Worm (Caenorhabditis elegans) whole organism, L4/young adult: ENCODE measurements around the gene C14C11.7.
"Not testable (repeated sequence)": the region's sequence is repeated elsewhere in the genome, so short reads cannot be mapped to it uniquely, and the experiment has no call there.

Experiments
- W03F9.2 ChIP-seq: fragments of 150-350 bp; optimal IDR thresholded peaks from 2 replicates; lab custom pipeline; 2014; ENCODE audit warnings: missing biosample characterization, missing genetic modification characterization
- dao-5 ChIP-seq: sonication (generic microtip); optimal IDR thresholded peaks from 2 replicates; lab custom pipeline; 2016; ENCODE audit warnings: missing genotype, missing genetic modification characterization, moderate library complexity, missing compliant biosample characterization
- him-1 ChIP-seq: sonication (generic microtip); optimal IDR thresholded peaks from 2 replicates; lab custom pipeline; 2016; ENCODE audit warnings: missing genotype, missing genetic modification reagents, missing genetic modification characterization, missing compliant biosample characterization

Gene C14C11.7

DNA sequence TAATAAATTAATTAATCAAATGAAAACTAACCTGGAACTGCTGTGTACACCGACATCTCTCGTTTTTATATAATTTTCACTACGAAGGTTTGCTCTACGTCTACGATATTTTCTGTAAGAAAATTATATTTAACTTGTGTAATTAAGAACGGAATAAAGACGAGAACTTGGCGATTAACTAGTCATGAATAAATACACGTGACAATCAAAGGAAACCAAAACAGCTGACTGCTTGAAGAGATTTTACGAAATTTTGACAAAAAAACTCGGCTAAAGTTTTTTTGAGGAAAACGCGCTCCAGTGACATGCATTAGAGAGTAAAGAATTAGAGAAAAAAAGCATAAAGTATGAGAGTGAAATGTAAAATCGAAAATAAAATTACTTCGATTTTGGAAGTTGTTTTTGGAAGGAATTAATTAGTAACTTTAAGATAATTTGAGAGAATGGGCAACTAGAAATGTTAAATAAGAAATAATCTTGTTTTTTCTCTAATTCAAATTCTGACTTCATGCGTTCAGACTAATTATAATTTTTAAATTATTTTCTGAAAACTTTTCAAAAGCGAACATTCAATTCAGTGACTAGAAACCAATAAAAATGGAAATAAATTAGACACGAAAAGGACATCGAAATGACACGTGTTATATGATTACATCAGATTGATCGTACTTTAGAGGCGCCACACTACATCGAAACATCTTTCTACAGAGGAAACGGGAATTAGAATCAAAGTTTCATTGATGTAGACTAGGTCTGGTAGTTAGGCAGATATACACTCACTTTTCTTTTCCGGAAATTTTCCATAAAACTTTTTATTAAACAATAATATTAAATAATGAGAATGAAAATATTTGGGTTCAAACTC, 21.5 kb upstream of the C14C11.7 start, which contains the start of gene F25B4.7:
F25B4.7 (minus strand) TSS at position 112 of the 865 bp plus-strand sequence.
- no peak for TF ChIP-seq W03F9.2 (tag; lab: Kevin White, UChicago)
- no peak for TF ChIP-seq him-1 (tag; lab: Kevin White, UChicago)
- TF ChIP-seq dao-5 = no peak

DNA sequence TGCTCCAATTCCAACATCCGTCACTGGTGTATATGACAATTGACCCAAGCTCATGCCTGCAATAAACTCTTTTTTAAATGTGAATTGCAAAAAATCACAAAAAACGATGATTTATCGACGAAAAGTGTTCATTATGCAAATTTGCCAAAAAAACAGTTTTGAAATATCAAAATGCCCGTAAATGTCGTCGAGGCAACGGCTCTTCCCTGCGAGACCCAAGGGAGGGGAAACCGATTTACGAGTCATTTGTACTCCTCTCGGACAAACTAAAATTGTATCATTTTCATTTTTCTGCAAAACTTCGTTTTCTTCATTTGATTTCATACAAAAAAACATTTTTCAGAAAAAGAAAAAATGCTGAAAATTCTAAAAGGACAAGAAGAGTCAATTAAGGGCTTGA, 18.6 kb upstream of the C14C11.7 start, which contains the start of the genes hmgs-1 and F25B4.4:
hmgs-1 (minus strand) TSS at position 56 of the 400 bp plus-strand sequence.
F25B4.4 (plus strand) TSS at position 340 of the 400 bp plus-strand sequence.
- TF ChIP-seq him-1 (tag; lab: Kevin White, UChicago) (peak; percentile 19), dao-5 (no peak), W03F9.2 (tag; lab: Kevin White, UChicago) (peak; percentile 85)

ce11 chrV:5682530-5682929, 16.6 kb upstream of the C14C11.7 start, which contains the start of gene prp-39:
Gene prp-39, minus strand, starts transcription at chrV:5682630.
- no peak for TF ChIP-seq W03F9.2 (tag; lab: Kevin White, UChicago)
- TF ChIP-seq dao-5 = no peak
- no peak for TF ChIP-seq him-1 (tag; lab: Kevin White, UChicago)

ce11 chrV:5677947-5678346, 12.1 kb upstream of the C14C11.7 start:
- TF ChIP-seq dao-5 (no peak), him-1 (tag; lab: Kevin White, UChicago) (no peak), W03F9.2 (tag; lab: Kevin White, UChicago) (no peak)

DNA sequence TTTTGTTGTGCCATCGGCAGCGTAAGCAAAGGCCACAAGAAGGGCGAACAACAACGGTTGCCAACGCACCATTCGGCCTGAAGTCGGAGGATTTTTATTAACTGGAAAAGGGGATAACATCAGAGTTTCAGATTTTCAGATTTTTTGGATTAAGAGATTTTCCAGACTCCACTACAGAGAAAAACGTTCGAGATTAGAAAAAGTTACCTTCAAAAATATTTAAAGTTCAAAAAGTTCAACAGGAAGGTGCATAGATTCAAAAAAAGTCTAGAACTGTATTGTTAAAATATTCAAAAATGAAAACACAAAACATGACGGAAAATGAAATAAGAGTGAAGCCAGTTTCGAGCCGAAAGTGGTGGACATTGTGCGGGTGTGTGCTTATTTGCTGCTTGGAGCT, 10.1 kb upstream of the C14C11.7 start, which contains the start of gene pqn-13:
pqn-13 (minus strand) TSS at position 101 of the 400 bp plus-strand sequence.
- TF ChIP-seq him-1 (tag; lab: Kevin White, UChicago) (no peak), W03F9.2 (tag; lab: Kevin White, UChicago) (no peak), dao-5 (no peak)

DNA sequence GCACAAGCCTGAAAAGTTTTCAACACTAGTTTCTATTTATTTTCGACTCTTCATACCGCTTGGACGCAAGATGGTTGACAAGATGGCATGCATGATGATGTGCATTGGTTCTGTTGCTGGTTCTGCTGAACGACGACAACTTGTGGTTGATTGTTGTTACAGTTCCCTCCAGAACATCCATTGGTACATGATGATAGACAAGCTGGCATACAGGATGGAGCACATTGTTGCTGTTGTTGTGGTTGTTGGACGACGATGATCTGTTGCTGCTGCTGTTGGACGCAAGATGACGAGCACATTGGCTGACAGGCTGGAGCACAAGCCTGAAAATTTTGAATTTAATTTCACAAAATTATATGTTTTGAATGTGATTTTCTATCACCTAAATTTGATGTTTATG, 6.4 kb upstream of the C14C11.7 start:
- no peak for TF ChIP-seq dao-5
- TF ChIP-seq W03F9.2 (tag; lab: Kevin White, UChicago) = no peak
- TF ChIP-seq him-1 (tag; lab: Kevin White, UChicago) = no peak

ce11 chrV:5668968-5669367, 3.1 kb upstream of the C14C11.7 start:
- TF ChIP-seq W03F9.2 (tag; lab: Kevin White, UChicago) = no peak
- no peak for TF ChIP-seq dao-5
- TF ChIP-seq him-1 (tag; lab: Kevin White, UChicago) = no peak

DNA sequence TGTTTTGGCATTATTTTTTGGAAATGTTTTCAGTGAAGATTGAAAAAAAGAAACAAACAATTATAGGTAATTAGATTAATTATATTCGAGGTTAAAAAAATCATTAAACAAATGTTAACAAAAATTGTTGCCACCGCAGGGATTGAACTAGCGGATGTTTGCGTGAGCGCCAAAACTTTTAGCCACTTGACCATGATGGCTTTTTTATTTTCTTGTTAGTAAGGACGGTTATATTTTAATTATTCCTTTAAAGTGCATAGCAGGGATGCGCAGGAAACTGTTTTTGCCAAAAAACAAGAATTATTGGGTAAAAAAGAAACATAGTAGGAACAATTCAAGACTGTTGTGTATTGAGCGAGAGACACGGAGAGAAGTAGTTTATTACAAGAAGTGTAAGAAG, 1.5 kb upstream of the C14C11.7 start:
- TF ChIP-seq W03F9.2 (tag; lab: Kevin White, UChicago) (peak; percentile 18), him-1 (tag; lab: Kevin White, UChicago) (no peak)

DNA sequence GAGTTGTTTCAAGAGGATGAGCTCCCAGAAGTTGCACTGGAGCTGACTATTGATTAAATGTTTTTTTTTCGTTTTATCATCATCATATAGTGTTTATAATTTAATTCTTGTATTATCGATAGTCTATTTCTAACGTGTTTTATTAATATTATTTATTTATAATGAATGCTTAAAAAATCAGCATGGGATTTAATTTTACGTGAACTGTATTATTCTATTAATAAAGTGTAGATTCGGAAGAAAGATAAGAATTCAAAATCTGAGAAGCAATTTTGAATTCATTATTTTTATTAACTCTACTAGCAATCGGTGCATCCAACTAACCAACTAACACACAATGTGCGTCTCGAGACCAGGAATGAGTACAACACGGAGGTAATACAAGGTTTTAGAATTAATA, 2.6 kb downstream of the C14C11.7 start, which contains the start of gene C14C11.1:
C14C11.1 (plus strand) TSS at position 301 of the 400 bp plus-strand sequence.
- not testable (repeated sequence) for TF ChIP-seq dao-5; W03F9.2 (tag; lab: Kevin White, UChicago); him-1 (tag; lab: Kevin White, UChicago)

- TF ChIP-seq W03F9.2 (tag; lab: Kevin White, UChicago) (no peak), dao-5 (no peak)
Measured at ce11 chrV:5660604-5661209, 5.2 kb downstream of the C14C11.7 start, which contains the start of the genes mut-14 and C14C11.2. Gene mut-14, minus strand, starts transcription at chrV:5660704. Gene C14C11.2, plus strand, starts transcription at chrV:5661159.

ce11 chrV:5653990-5654499, 11.8 kb downstream of the C14C11.7 start, which contains the start of gene hex-2:
Gene hex-2, plus strand, starts transcription at chrV:5654449.
- TF ChIP-seq dao-5 (no peak), W03F9.2 (tag; lab: Kevin White, UChicago) (no peak)

- no peak for TF ChIP-seq dao-5
- TF ChIP-seq him-1 (tag; lab: Kevin White, UChicago) = no peak
- no peak for TF ChIP-seq W03F9.2 (tag; lab: Kevin White, UChicago)
Measured at ce11 chrV:5651905-5652304, 14.0 kb downstream of the C14C11.7 start.

- TF ChIP-seq W03F9.2 (tag; lab: Kevin White, UChicago) = no peak
- TF ChIP-seq him-1 (tag; lab: Kevin White, UChicago) = no peak
Measured at ce11 chrV:5647359-5647758, 18.5 kb downstream of the C14C11.7 start, which contains the start of gene C14C11.4. Gene C14C11.4, plus strand, starts transcription at chrV:5647610.
